Fruit fly (Drosophila melanogaster): ENCODE data around the gene PolrMT.
A peak's percentile ranks its signal among the peaks of the same experiment; 100 is the strongest.

The PolrMT gene

dm6 chr2L:1062473-1063363 is 45.5 kb downstream of the PolrMT start (continued):
- TF ChIP-seq Usf (GFP tag; optimal IDR thresholded peaks at IDR 0.05): peak; percentile 44
- peak; percentile 56 for TF ChIP-seq CoRest (tag; optimal IDR thresholded peaks at IDR 0.05)
- no peak for TF ChIP-seq CG12071 (GFP tag; optimal IDR thresholded peaks at IDR 0.05)
- TF ChIP-seq CG4424 (GFP tag; optimal IDR thresholded peaks at IDR 0.05): peak; percentile 68
- TF ChIP-seq bsh (GFP tag; optimal IDR thresholded peaks at IDR 0.05): peak in 1 of 2 experiments; percentile 48
- peak; percentile 41 for TF ChIP-seq org-1 (GFP tag; optimal IDR thresholded peaks at IDR 0.05)
- TF ChIP-seq CG11504 (tag; optimal IDR thresholded peaks at IDR 0.05): peak; percentile 52
- peak; percentile 76 for TF ChIP-seq z (GFP tag; IDR thresholded peaks at IDR 0.05)
- no peak for TF ChIP-seq caup (GFP tag; optimal IDR thresholded peaks at IDR 0.05; ENCODE audit: severe bottlenecking)
- TF ChIP-seq CG34422 (GFP tag; IDR thresholded peaks at IDR 0.05): no peak
- TF ChIP-seq HLH3B (GFP tag; IDR thresholded peaks at IDR 0.05): peak; percentile 32; the same call in 1 of the 2 replicates
- TF ChIP-seq odd (GFP tag; optimal IDR thresholded peaks at IDR 0.05): peak; percentile 29
- TF ChIP-seq CG13424 (tag; optimal IDR thresholded peaks at IDR 0.05): peak; percentile 8
- TF ChIP-seq CG6689 (GFP tag; IDR thresholded peaks at IDR 0.05): peak; percentile 38; the same call in 1 of the 2 replicates
- peak; percentile 30 for TF ChIP-seq ATbp (GFP tag; optimal IDR thresholded peaks at IDR 0.05)
- no peak for TF ChIP-seq Lpt (GFP tag; optimal IDR thresholded peaks at IDR 0.05)
- TF ChIP-seq CG2116 (GFP tag; optimal IDR thresholded peaks at IDR 0.05): peak; percentile 9
- peak; percentile 58 for TF ChIP-seq CG10209 (GFP tag; optimal IDR thresholded peaks at IDR 0.05)
- no peak for TF ChIP-seq ash1 (GFP tag; optimal IDR thresholded peaks at IDR 0.05)
- peak; percentile 31; the same call in 1 of the 2 replicates for TF ChIP-seq ranshi (GFP tag; IDR thresholded peaks at IDR 0.05)
- peak; percentile 39 for TF ChIP-seq CG12155 (GFP tag; optimal IDR thresholded peaks at IDR 0.05)
- TF ChIP-seq fd102C (GFP tag; optimal IDR thresholded peaks at IDR 0.05): peak; percentile 39
- TF ChIP-seq CG4360 (GFP tag; IDR thresholded peaks at IDR 0.05): peak; percentile 52; the same call in 1 of the 2 replicates
- peak; percentile 31 for TF ChIP-seq kni (GFP tag; optimal IDR thresholded peaks at IDR 0.05)
- TF ChIP-seq sob (GFP tag; IDR thresholded peaks at IDR 0.05): peak; percentile 31; the same call in 1 of the 2 replicates
- TF ChIP-seq CG15696 (tag; optimal IDR thresholded peaks at IDR 0.05): peak; percentile 81
- TF ChIP-seq trem (tag; optimal IDR thresholded peaks at IDR 0.05): peak; percentile 60
- TF ChIP-seq hkb (optimal IDR thresholded peaks at IDR 0.05): no peak
- TF ChIP-seq hkb (GFP tag; IDR thresholded peaks at IDR 0.05): peak; percentile 30; the same call in 1 of the 2 replicates
- TF ChIP-seq Gsc (GFP tag; IDR thresholded peaks at IDR 0.05): no peak
- peak; percentile 11 for TF ChIP-seq CG18476 (GFP tag; optimal IDR thresholded peaks at IDR 0.05)
- TF ChIP-seq da (GFP tag; optimal IDR thresholded peaks at IDR 0.05): peak; percentile 44
- peak; percentile 32 for TF ChIP-seq CG16863 (GFP tag; optimal IDR thresholded peaks at IDR 0.05)
- TF ChIP-seq cg (GFP tag; optimal IDR thresholded peaks at IDR 0.05): no peak
- peak; percentile 25 for TF ChIP-seq kah (GFP tag; optimal IDR thresholded peaks at IDR 0.05)
- no peak for TF ChIP-seq so (GFP tag; IDR thresholded peaks at IDR 0.05)
- TF ChIP-seq CG10979 (tag; optimal IDR thresholded peaks at IDR 0.05): peak; percentile 78
- no peak for TF ChIP-seq Lhr (GFP tag; optimal IDR thresholded peaks at IDR 0.05)
- TF ChIP-seq Blimp-1 (GFP tag; optimal IDR thresholded peaks at IDR 0.05): peak; percentile 34
- TF ChIP-seq E2f1 (GFP tag; IDR thresholded peaks at IDR 0.05): peak; percentile 32; the same call in 1 of the 2 replicates
- peak; percentile 78 for TF ChIP-seq CG16815 (GFP tag; optimal IDR thresholded peaks at IDR 0.05)
- TF ChIP-seq CG6813 (GFP tag; optimal IDR thresholded peaks at IDR 0.05): peak; percentile 58
- TF ChIP-seq CG12942 (GFP tag; optimal IDR thresholded peaks at IDR 0.05): no peak
- no peak for TF ChIP-seq Hr39 (optimal IDR thresholded peaks at IDR 0.05)
- TF ChIP-seq CG4328 (GFP tag; optimal IDR thresholded peaks at IDR 0.05): no peak
- TF ChIP-seq az2 (GFP tag; optimal IDR thresholded peaks at IDR 0.05): peak; percentile 48
- peak; percentile 10; the same call in 1 of the 2 replicates for TF ChIP-seq CG17328 (GFP tag; IDR thresholded peaks at IDR 0.05)
- TF ChIP-seq onecut (GFP tag; IDR thresholded peaks at IDR 0.05): peak; percentile 50
